Worm (Caenorhabditis elegans) whole organism, L1 larva: ENCODE measurements around the gene spat-2.

Source experiments
- C34B4.2 ChIP-seq: sonication (generic microtip); optimal IDR thresholded peaks from 2 replicates; lab custom pipeline; 2017; ENCODE audit warnings: mild to moderate bottlenecking, missing genetic modification characterization, missing compliant biosample characterization
- F16B12.6 ChIP-seq: fragments of 150-350 bp; optimal IDR thresholded peaks from 2 replicates; lab custom pipeline; 2014; ENCODE audit warnings: missing biosample characterization, missing genetic modification characterization
- Y116A8C.19 ChIP-seq: sonication (generic microtip); optimal IDR thresholded peaks from 2 replicates; lab custom pipeline; 2016; ENCODE audit warnings: missing compliant biosample characterization, missing genetic modification characterization, borderline replicate concordance
- aha-1 ChIP-seq: fragments of 150-350 bp; optimal IDR thresholded peaks from 2 replicates; lab custom pipeline; 2014; ENCODE audit warnings: missing biosample characterization, missing genetic modification characterization
- alr-1 ChIP-seq: fragments of 200-800 bp; sonication (Bioruptor generic); optimal IDR thresholded peaks from 2 replicates; lab custom pipeline; 2018; ENCODE audit warnings: borderline replicate concordance, mild to moderate bottlenecking, missing genetic modification characterization, missing compliant biosample characterization
- aly-2 ChIP-seq: fragments of 150-350 bp; optimal IDR thresholded peaks from 2 replicates; lab custom pipeline; 2014; ENCODE audit warnings: missing biosample characterization, missing genetic modification characterization
- ceh-63 ChIP-seq: fragments of 200-800 bp; sonication (Bioruptor generic); optimal IDR thresholded peaks from 2 replicates; lab custom pipeline; 2018; ENCODE audit warnings: mild to moderate bottlenecking, missing genetic modification characterization, missing compliant biosample characterization
- ceh-8 ChIP-seq: fragments of 200-800 bp; sonication (Bioruptor generic); optimal IDR thresholded peaks from 2 replicates; lab custom pipeline; 2018; ENCODE audit warnings: mild to moderate bottlenecking, missing genetic modification characterization, moderate library complexity, missing compliant biosample characterization
- ceh-82 ChIP-seq, 3 experiments: fragments of 150-350 bp in 1 of 3; sonication (generic microtip) in 2 of 3; optimal IDR thresholded peaks; 2 replicates each; lab custom pipeline; 2014 to 2017; ENCODE audit warnings: missing biosample characterization in 3 of 3, missing genetic modification characterization in 3 of 3
- ceh-90 ChIP-seq: sonication (generic microtip); optimal IDR thresholded peaks from 2 replicates; lab custom pipeline; 2016; ENCODE audit warnings: missing genetic modification characterization, missing compliant biosample characterization
- ces-1 ChIP-seq: fragments of 150-350 bp; optimal IDR thresholded peaks from 2 replicates; lab custom pipeline; 2014; ENCODE audit warnings: missing biosample characterization, missing genetic modification reagents, missing genetic modification characterization
- dsc-1 ChIP-seq: sonication (generic microtip); optimal IDR thresholded peaks from 2 replicates; lab custom pipeline; 2016; ENCODE audit warnings: mild to moderate bottlenecking, missing genetic modification characterization, missing compliant biosample characterization
- efl-1 ChIP-seq, 4 experiments: fragments of 150-350 bp; optimal IDR thresholded peaks in 3 of 4; peaks in 1 of 4; 1 replicate in 1 of 4; 2 replicates in 3 of 4; lab custom pipeline; 2014; ENCODE audit warnings: missing biosample characterization in 2 of 4, missing genetic modification characterization in 2 of 4, missing genetic modification reagents in 2 of 4
- egl-13 ChIP-seq: sonication (generic microtip); optimal IDR thresholded peaks from 2 replicates; lab custom pipeline; 2016; ENCODE audit warnings: missing genotype, missing genetic modification reagents, missing genetic modification characterization, missing compliant biosample characterization
- elt-2 ChIP-seq: sonication (generic microtip); optimal IDR thresholded peaks from 2 replicates; lab custom pipeline; 2016; ENCODE audit warnings: missing genetic modification characterization, mild to moderate bottlenecking, inconsistent platforms, missing compliant biosample characterization, missing genetic modification reagents
- ets-5 ChIP-seq: fragments of 200-800 bp; sonication (Bioruptor generic); IDR thresholded peaks from 2 replicates; pipeline ENCODE4 v1.3.6; 2022; ENCODE audit warnings: missing genetic modification characterization, missing compliant biosample characterization
- fkh-4 ChIP-seq: sonication (generic microtip); optimal IDR thresholded peaks from 2 replicates; lab custom pipeline; 2016; ENCODE audit warnings: missing compliant biosample characterization, missing genetic modification characterization, borderline replicate concordance
- fkh-8 ChIP-seq: sonication (generic microtip); optimal IDR thresholded peaks from 2 replicates; lab custom pipeline; 2016; ENCODE audit warnings: mild to moderate bottlenecking, missing genetic modification characterization, missing compliant biosample characterization
- fos-1 ChIP-seq: fragments of 150-350 bp; optimal IDR thresholded peaks from 2 replicates; lab custom pipeline; 2014; ENCODE audit warnings: missing biosample characterization, missing genetic modification characterization
- grh-1 ChIP-seq: fragments of 200-800 bp; sonication (Bioruptor generic); IDR thresholded peaks from 2 replicates; pipeline ENCODE4 v1.3.6; 2022; ENCODE audit warnings: missing genetic modification reagents, missing genetic modification characterization, missing compliant biosample characterization
- hpl-2 ChIP-seq: fragments of 150-350 bp; optimal IDR thresholded peaks from 2 replicates; lab custom pipeline; 2014; ENCODE audit warnings: missing biosample characterization, missing genetic modification reagents, missing genetic modification characterization
- isw-1 ChIP-seq: fragments of 200-800 bp; sonication (Bioruptor generic); IDR thresholded peaks from 2 replicates; pipeline ENCODE4 v1.3.6; 2022; ENCODE audit warnings: missing genetic modification characterization, missing compliant biosample characterization
- jun-1 ChIP-seq: fragments of 150-350 bp; optimal IDR thresholded peaks from 2 replicates; lab custom pipeline; 2014; ENCODE audit warnings: missing biosample characterization, missing genetic modification reagents, missing genetic modification characterization
- lin-39 ChIP-seq: fragments of 150-350 bp; optimal IDR thresholded peaks from 2 replicates; lab custom pipeline; 2014; ENCODE audit warnings: missing biosample characterization, missing genetic modification reagents, missing genetic modification characterization
- lir-3 ChIP-seq: sonication (generic microtip); optimal IDR thresholded peaks from 2 replicates; lab custom pipeline; 2016; ENCODE audit warnings: mild to moderate bottlenecking, missing genetic modification characterization, moderate library complexity, missing compliant biosample characterization; ENCODE audit not compliant: poor library complexity
- lsy-2 ChIP-seq, 2 experiments: fragments of 150-350 bp; optimal IDR thresholded peaks; 2 replicates each; lab custom pipeline; 2014; ENCODE audit warnings: missing biosample characterization in 2 of 2, missing genetic modification characterization in 2 of 2
- mab-9 ChIP-seq: fragments of 200-800 bp; sonication (Bioruptor generic); IDR thresholded peaks from 2 replicates; pipeline ENCODE4 v1.3.6; 2022; ENCODE audit warnings: missing genetic modification reagents, missing genetic modification characterization, missing compliant biosample characterization
- mep-1 ChIP-seq: fragments of 150-350 bp; optimal IDR thresholded peaks from 2 replicates; lab custom pipeline; 2014; ENCODE audit warnings: missing biosample characterization, missing genetic modification characterization
- nhr-11 ChIP-seq: fragments of 150-350 bp; optimal IDR thresholded peaks from 2 replicates; lab custom pipeline; 2014; ENCODE audit warnings: missing biosample characterization, missing genetic modification characterization
- nhr-12 ChIP-seq: sonication (generic microtip); optimal IDR thresholded peaks from 2 replicates; lab custom pipeline; 2017; ENCODE audit warnings: missing biosample characterization, missing genetic modification characterization
- nhr-19 ChIP-seq: fragments of 200-800 bp; sonication (Bioruptor generic); conservative IDR thresholded peaks from 2 replicates; pipeline ENCODE4 v1.3.6; 2022; ENCODE audit warnings: missing genetic modification characterization, missing compliant biosample characterization
- nhr-20 ChIP-seq: sonication (generic microtip); optimal IDR thresholded peaks from 2 replicates; lab custom pipeline; 2016; ENCODE audit warnings: mild to moderate bottlenecking, missing genetic modification characterization, missing compliant biosample characterization
- nhr-237 ChIP-seq: fragments of 150-350 bp; optimal IDR thresholded peaks from 2 replicates; lab custom pipeline; 2014; ENCODE audit warnings: missing biosample characterization, missing genetic modification characterization
- nhr-47 ChIP-seq: sonication (generic microtip); optimal IDR thresholded peaks from 2 replicates; lab custom pipeline; 2016; ENCODE audit warnings: mild to moderate bottlenecking, missing genetic modification characterization, moderate library complexity, missing compliant biosample characterization
- nhr-71 ChIP-seq: sonication (generic microtip); optimal IDR thresholded peaks from 2 replicates; lab custom pipeline; 2016; ENCODE audit warnings: mild to moderate bottlenecking, missing genetic modification characterization, moderate library complexity, missing compliant biosample characterization
- nhr-84 ChIP-seq: sonication (generic microtip); optimal IDR thresholded peaks from 2 replicates; lab custom pipeline; 2017; ENCODE audit warnings: missing biosample characterization, missing genetic modification characterization
- nhr-90 ChIP-seq: sonication (generic microtip); optimal IDR thresholded peaks from 2 replicates; lab custom pipeline; 2016; ENCODE audit warnings: mild to moderate bottlenecking, missing genetic modification characterization, missing compliant biosample characterization; ENCODE audit not compliant: poor library complexity
- pag-3 ChIP-seq: sonication (generic microtip); optimal IDR thresholded peaks from 2 replicates; lab custom pipeline; 2017; ENCODE audit warnings: missing genetic modification characterization, mild to moderate bottlenecking, missing compliant biosample characterization, antibody characterized with exemption, borderline replicate concordance; ENCODE audit not compliant: insufficient read depth
- pqm-1 ChIP-seq: sonication (generic microtip); optimal IDR thresholded peaks from 3 replicates; lab custom pipeline; 2017; ENCODE audit warnings: missing biosample characterization, missing genetic modification characterization
- snpc-4 ChIP-seq: fragments of 150-350 bp; optimal IDR thresholded peaks from 2 replicates; lab custom pipeline; 2014; ENCODE audit warnings: missing biosample characterization, missing genetic modification characterization
- snu-23 ChIP-seq: sonication (generic microtip); optimal IDR thresholded peaks from 2 replicates; lab custom pipeline; 2016; ENCODE audit warnings: missing genetic modification characterization, missing compliant biosample characterization
- sptf-1 ChIP-seq: fragments of 150-350 bp; optimal IDR thresholded peaks from 2 replicates; lab custom pipeline; 2014; ENCODE audit warnings: missing biosample characterization, missing genetic modification characterization
- sup-37 ChIP-seq: fragments of 200-800 bp; sonication (Bioruptor generic); optimal IDR thresholded peaks from 2 replicates; lab custom pipeline; 2018; ENCODE audit warnings: mild to moderate bottlenecking, missing genetic modification characterization, missing compliant biosample characterization
- swsn-7 ChIP-seq: sonication (generic microtip); optimal IDR thresholded peaks from 2 replicates; lab custom pipeline; 2016; ENCODE audit warnings: missing genetic modification characterization, missing compliant biosample characterization
- tbx-2 ChIP-seq: sonication (generic microtip); optimal IDR thresholded peaks from 2 replicates; lab custom pipeline; 2016; ENCODE audit warnings: missing genetic modification characterization, missing compliant biosample characterization
- tlp-1 ChIP-seq: fragments of 150-350 bp; optimal IDR thresholded peaks from 2 replicates; lab custom pipeline; 2014; ENCODE audit warnings: missing biosample characterization, missing genetic modification characterization
- unc-30 ChIP-seq: sonication (generic microtip); optimal IDR thresholded peaks from 2 replicates; lab custom pipeline; 2017; ENCODE audit warnings: missing biosample characterization, missing genetic modification characterization
- unc-86 ChIP-seq: sonication (generic microtip); optimal IDR thresholded peaks from 2 replicates; lab custom pipeline; 2016; ENCODE audit warnings: missing genetic modification characterization, missing compliant biosample characterization
- vab-15 ChIP-seq: sonication (generic microtip); optimal IDR thresholded peaks from 2 replicates; lab custom pipeline; 2017; ENCODE audit warnings: missing genotype, mild to moderate bottlenecking, missing genetic modification characterization, missing compliant biosample characterization
- zag-1 ChIP-seq: fragments of 150-350 bp; optimal IDR thresholded peaks from 2 replicates; lab custom pipeline; 2014; ENCODE audit warnings: missing biosample characterization, missing genetic modification characterization
- ztf-4 ChIP-seq: fragments of 150-350 bp; optimal IDR thresholded peaks from 2 replicates; lab custom pipeline; 2014; ENCODE audit warnings: missing biosample characterization, missing genetic modification characterization

The spat-2 gene

DNA sequence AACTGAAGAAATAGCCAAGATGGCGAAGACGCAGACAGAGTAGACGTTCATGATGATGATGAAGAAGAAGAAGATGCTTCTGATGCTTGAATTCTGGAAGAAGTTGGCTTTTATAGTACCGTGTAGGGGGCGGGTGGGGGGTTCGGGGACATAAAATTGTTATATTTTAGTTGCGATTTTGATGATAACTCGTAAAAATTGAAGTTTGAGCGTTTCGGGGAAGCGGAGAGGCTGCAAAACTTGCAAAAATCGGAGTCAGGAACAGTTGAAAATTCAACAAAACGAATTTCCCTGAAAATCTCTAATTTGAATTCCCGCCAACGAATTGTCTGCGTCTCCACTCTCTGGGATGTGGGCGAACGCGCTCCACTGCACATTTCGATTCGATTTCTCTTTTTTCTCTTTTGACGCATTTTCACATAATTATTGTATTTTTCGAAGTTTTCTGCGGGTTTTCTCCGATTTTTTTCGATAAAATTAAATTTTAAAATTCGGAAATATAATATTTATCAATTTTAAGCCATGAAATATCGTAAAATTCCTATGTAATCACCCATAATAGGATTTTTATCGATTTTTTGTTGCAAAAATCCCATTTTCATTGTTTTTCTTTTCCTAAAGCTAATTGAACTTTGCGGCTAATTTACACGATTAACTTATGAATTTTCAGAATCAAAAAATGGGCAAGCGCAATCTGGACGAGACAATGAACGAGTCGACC, 29.0 kb upstream of the spat-2 start, which contains the start of the genes fipr-17 and Y48A6B.3 (continued):
- TF ChIP-seq ces-1 (no peak), lsy-2 (tag; optimal IDR thresholded peaks at IDR 0.05; lab: Kevin White, UChicago) (peak; percentile 89 to 95), pag-3 (tag; lab: Kevin White, UChicago) (no peak), hpl-2 (no peak), C34B4.2 (no peak), dsc-1 (tag; lab: Kevin White, UChicago) (peak; percentile 70), snpc-4 (tag; lab: Kevin White, UChicago) (peak; percentile 92), sptf-1 (tag; lab: Kevin White, UChicago) (no peak), nhr-20 (tag; lab: Kevin White, UChicago) (peak; percentile 83), nhr-237 (tag; lab: Kevin White, UChicago) (peak; percentile 54), tbx-2 (peak; percentile 87), Y116A8C.19 (tag; lab: Kevin White, UChicago) (no peak), ceh-82 (tag; optimal IDR thresholded peaks at IDR 0.05; lab: Kevin White, UChicago) (peak; percentile 83 to 97 (median 83)), isw-1 (peak; percentile 83), nhr-90 (tag; lab: Kevin White, UChicago) (peak; percentile 78), ceh-90 (tag; lab: Kevin White, UChicago) (peak; percentile 52), lir-3 (peak; percentile 76), nhr-47 (tag; lab: Kevin White, UChicago) (peak; percentile 89), ceh-8 (GFP tag; lab: Kevin White, UChicago) (peak; percentile 36), unc-86 (peak; percentile 80), fkh-4 (tag; lab: Kevin White, UChicago) (peak; percentile 27), efl-1 (optimal IDR thresholded peaks at IDR 0.05; lab: Kevin White, UChicago) (peak; percentile 99 to 100), efl-1 (GFP tag; optimal IDR thresholded peaks at IDR 0.05 in 1 of 2; lab: Kevin White, UChicago) (peak; percentile 100), nhr-11 (no peak), snu-23 (peak; percentile 90), egl-13 (tag; lab: Kevin White, UChicago) (peak; percentile 65), vab-15 (tag; lab: Kevin White, UChicago) (peak; percentile 75), ets-5 (GFP tag; lab: Robert Waterston, UW) (no peak), unc-30 (no peak), nhr-71 (tag; lab: Kevin White, UChicago) (peak; percentile 89), fos-1 (tag; lab: Kevin White, UChicago) (peak; percentile 75), aha-1 (tag; lab: Kevin White, UChicago) (peak; percentile 58), elt-2 (tag; lab: Kevin White, UChicago) (peak; percentile 29), nhr-12 (tag; lab: Kevin White, UChicago) (no peak), lin-39 (tag; lab: Kevin White, UChicago) (peak; percentile 59), fkh-8 (tag; lab: Kevin White, UChicago) (peak; percentile 83), zag-1 (no peak), nhr-19 (GFP tag; lab: Robert Waterston, UW) (peak; percentile 83), sup-37 (GFP tag; lab: Kevin White, UChicago) (no peak), swsn-7 (peak; percentile 79), jun-1 (tag; lab: Kevin White, UChicago) (peak; percentile 77), pqm-1 (tag; lab: Kevin White, UChicago) (no peak), aly-2 (tag; lab: Kevin White, UChicago) (peak; percentile 47), tlp-1 (tag; lab: Kevin White, UChicago) (no peak), F16B12.6 (tag; lab: Kevin White, UChicago) (peak; percentile 75), mep-1 (tag; lab: Kevin White, UChicago) (peak; percentile 86), nhr-84 (no peak), mab-9 (no peak), alr-1 (tag; lab: Kevin White, UChicago) (no peak), ztf-4 (tag; lab: Kevin White, UChicago) (peak; percentile 2), grh-1 (GFP tag; lab: Robert Waterston, UW) (peak; percentile 68), ceh-63 (GFP tag; lab: Kevin White, UChicago) (no peak)
